Worm (Caenorhabditis elegans): ENCODE data around the gene oac-40.

oac-40 gene

ce11 chrV:9003291-9003690, 13.3 kb upstream of the oac-40 start, which contains the start of gene srx-1:
Gene srx-1 (plus strand): TSS chrV:9003672.
- TF ChIP-seq nhr-11 (tag; optimal IDR thresholded peaks at IDR 0.05) (no peak), sem-4 (tag; optimal IDR thresholded peaks at IDR 0.05) (no peak), lin-39 (tag; optimal IDR thresholded peaks at IDR 0.05) (no peak), ztf-4 (tag; optimal IDR thresholded peaks at IDR 0.05) (no peak), mdl-1 (tag; optimal IDR thresholded peaks at IDR 0.05) (no peak), C34F6.9 (tag; optimal IDR thresholded peaks at IDR 0.05) (no peak), snpc-4 (tag; optimal IDR thresholded peaks at IDR 0.05) (no peak), blmp-1 (tag; optimal IDR thresholded peaks at IDR 0.05; ENCODE audit: insufficient read depth) (no peak), fos-1 (tag; optimal IDR thresholded peaks at IDR 0.05) (no peak), nhr-237 (tag; optimal IDR thresholded peaks at IDR 0.05) (no peak), peb-1 (tag; optimal IDR thresholded peaks at IDR 0.05) (no peak), mab-5 (tag; optimal IDR thresholded peaks at IDR 0.05) (no peak), zag-1 (tag; optimal IDR thresholded peaks at IDR 0.05) (no peak), mbf-1 (tag; optimal IDR thresholded peaks at IDR 0.05) (no peak)

- no peak for TF ChIP-seq peb-1 (tag; optimal IDR thresholded peaks at IDR 0.05)
- TF ChIP-seq ceh-82 (tag; optimal IDR thresholded peaks at IDR 0.05): no peak
- no peak for TF ChIP-seq C34F6.9 (tag; optimal IDR thresholded peaks at IDR 0.05)
- no peak for TF ChIP-seq gmeb-1 (tag; optimal IDR thresholded peaks at IDR 0.05)
- no peak for TF ChIP-seq fos-1 (tag; optimal IDR thresholded peaks at IDR 0.05)
- no peak for TF ChIP-seq blmp-1 (tag; optimal IDR thresholded peaks at IDR 0.05; ENCODE audit: insufficient read depth)
- no peak for TF ChIP-seq ZK546.5 (tag; optimal IDR thresholded peaks at IDR 0.05)
- TF ChIP-seq mbf-1 (tag; optimal IDR thresholded peaks at IDR 0.05): no peak
- no peak for TF ChIP-seq lsy-2 (tag; optimal IDR thresholded peaks at IDR 0.05)
- TF ChIP-seq skn-1 (tag; optimal IDR thresholded peaks at IDR 0.05): no peak
- TF ChIP-seq unc-39 (tag; optimal IDR thresholded peaks at IDR 0.05): no peak
- TF ChIP-seq nhr-23 (tag; optimal IDR thresholded peaks at IDR 0.05): no peak
Observed at ce11 chrV:9005243-9005642, 11.3 kb upstream of the oac-40 start, which contains the start of gene srx-3. Gene srx-3 (plus strand): TSS chrV:9005543.

ce11 chrV:9009175-9009574, 7.4 kb upstream of the oac-40 start, which contains the start of gene srx-2:
Gene srx-2 (plus strand): TSS chrV:9009475.
- no peak for TF ChIP-seq peb-1 (tag; optimal IDR thresholded peaks at IDR 0.05)

ce11 chrV:9013765-9014164, 2.8 kb upstream of the oac-40 start, which contains the start of gene srh-201:
Gene srh-201 (minus strand): TSS chrV:9013865.
- TF ChIP-seq aly-2 (tag; optimal IDR thresholded peaks at IDR 0.05): no peak
- TF ChIP-seq gmeb-1 (tag; optimal IDR thresholded peaks at IDR 0.05): no peak
- no peak for TF ChIP-seq Y55F3AM.14 (GFP tag; optimal IDR thresholded peaks at IDR 0.05)
- no peak for TF ChIP-seq alr-1 (tag; optimal IDR thresholded peaks at IDR 0.05)
- no peak for TF ChIP-seq skn-1 (tag; optimal IDR thresholded peaks at IDR 0.05)
- TF ChIP-seq unc-62 (GFP tag; optimal IDR thresholded peaks at IDR 0.05): no peak
- no peak for TF ChIP-seq lsy-2 (tag; optimal IDR thresholded peaks at IDR 0.05)
- TF ChIP-seq ZK546.5 (tag; optimal IDR thresholded peaks at IDR 0.05): no peak
- TF ChIP-seq elt-1 (tag; optimal IDR thresholded peaks at IDR 0.05): no peak
- TF ChIP-seq nhr-10 (tag; optimal IDR thresholded peaks at IDR 0.05): no peak

- TF ChIP-seq nhr-11 (tag; optimal IDR thresholded peaks at IDR 0.05) (no peak), elt-3 (tag; optimal IDR thresholded peaks at IDR 0.05) (no peak), nhr-6 (tag; optimal IDR thresholded peaks at IDR 0.05) (no peak), lin-11 (tag; optimal IDR thresholded peaks at IDR 0.05) (no peak), R02D3.7 (tag; optimal IDR thresholded peaks at IDR 0.05) (no peak), ztf-1 (GFP tag; conservative IDR thresholded peaks at IDR 0.05) (no peak), blmp-1 (tag; optimal IDR thresholded peaks at IDR 0.05; ENCODE audit: insufficient read depth) (no peak), Y55F3AM.14 (GFP tag; optimal IDR thresholded peaks at IDR 0.05) (no peak), F13H6.1 (tag; optimal IDR thresholded peaks at IDR 0.05) (no peak)
Observed at ce11 chrV:9015540-9015939, 1.0 kb upstream of the oac-40 start, which contains the start of gene srt-18. Gene srt-18 (minus strand): TSS chrV:9015640.

ce11 chrV:9018871-9019270, 2.3 kb downstream of the oac-40 start:
- TF ChIP-seq peb-1 (tag; optimal IDR thresholded peaks at IDR 0.05): no peak
- no peak for TF ChIP-seq ztf-11 (tag; optimal IDR thresholded peaks at IDR 0.05)
- no peak for TF ChIP-seq fos-1 (tag; optimal IDR thresholded peaks at IDR 0.05)
- TF ChIP-seq aly-2 (tag; optimal IDR thresholded peaks at IDR 0.05): no peak
- TF ChIP-seq C34F6.9 (tag; optimal IDR thresholded peaks at IDR 0.05): no peak
- TF ChIP-seq unc-39 (tag; optimal IDR thresholded peaks at IDR 0.05): no peak
- TF ChIP-seq unc-62 (GFP tag; optimal IDR thresholded peaks at IDR 0.05): no peak
- TF ChIP-seq mdl-1 (tag; optimal IDR thresholded peaks at IDR 0.05): no peak
- TF ChIP-seq snpc-4 (tag; optimal IDR thresholded peaks at IDR 0.05): no peak
- TF ChIP-seq gmeb-1 (tag; optimal IDR thresholded peaks at IDR 0.05): no peak
- no peak for TF ChIP-seq sma-3 (GFP tag; optimal IDR thresholded peaks at IDR 0.05)
